Worm (Caenorhabditis elegans): ENCODE data around the gene cisd-1.
A peak's percentile ranks its signal among the peaks of the same experiment; 100 is the strongest.

Gene cisd-1

ce11 chrII:11455140-11455539 is 14.3 kb downstream of the cisd-1 start:
- TF ChIP-seq ceh-58 (GFP tag; IDR thresholded peaks at IDR 0.05) (0 out of 2 replicates have a peak, but pooled peaks have one; percentile 41), cebp-1 (GFP tag; IDR thresholded peaks at IDR 0.05) (no peak), cebp-1 (tag; optimal IDR thresholded peaks at IDR 0.05) (no peak), nfyb-1 (GFP tag; IDR thresholded peaks at IDR 0.05) (0 out of 2 replicates have a peak, but pooled peaks have one; percentile 12), madf-3 (GFP tag; IDR thresholded peaks at IDR 0.05) (0 out of 2 replicates have a peak, but pooled peaks have one; percentile 12), zfh-2 (GFP tag; conservative IDR thresholded peaks at IDR 0.05) (peak; percentile 89), him-1 (tag; optimal IDR thresholded peaks at IDR 0.05) (no peak), egrh-3 (GFP tag; IDR thresholded peaks at IDR 0.05) (peak; percentile 75; the same call in 1 of the 2 replicates)

ce11 chrII:11453639-11454038 is 15.8 kb downstream of the cisd-1 start:
- peak; percentile 37; the same call in 1 of the 2 replicates for TF ChIP-seq madf-6 (GFP tag; IDR thresholded peaks at IDR 0.05)
- TF ChIP-seq tbx-9 (tag; optimal IDR thresholded peaks at IDR 0.05; ENCODE audit: borderline replicate concordance), result no peak
- TF ChIP-seq nfyb-1 (GFP tag; IDR thresholded peaks at IDR 0.05), result 0 out of 2 replicates have a peak, but pooled peaks have one; percentile 31
- no peak for TF ChIP-seq Y79H2A.3 (GFP tag; conservative IDR thresholded peaks at IDR 0.05)
- TF ChIP-seq C06A6.2 (GFP tag; conservative IDR thresholded peaks at IDR 0.05), result no peak
- no peak for TF ChIP-seq nfya-2 (GFP tag; IDR thresholded peaks at IDR 0.05)
- TF ChIP-seq hmg-20 (GFP tag; IDR thresholded peaks at IDR 0.05), result no peak
- TF ChIP-seq athp-1 (tag; optimal IDR thresholded peaks at IDR 0.05), result no peak
- no peak for TF ChIP-seq chd-7 (tag; optimal IDR thresholded peaks at IDR 0.05)
- no peak for TF ChIP-seq sea-2 (GFP tag; IDR thresholded peaks at IDR 0.05)
- no peak for TF ChIP-seq F57C9.4 (tag; optimal IDR thresholded peaks at IDR 0.05)
- no peak for TF ChIP-seq attf-5 (GFP tag; optimal IDR thresholded peaks at IDR 0.05)
- no peak for TF ChIP-seq B0035.1 (tag; optimal IDR thresholded peaks at IDR 0.05)
- TF ChIP-seq ets-4 (GFP tag; optimal IDR thresholded peaks at IDR 0.05), result no peak
- TF ChIP-seq lsy-27 (tag; optimal IDR thresholded peaks at IDR 0.05; ENCODE audit: borderline replicate concordance, insufficient read depth), result no peak
- TF ChIP-seq ccch-3 (GFP tag; optimal IDR thresholded peaks at IDR 0.05), result no peak
- TF ChIP-seq cebp-1 (GFP tag; IDR thresholded peaks at IDR 0.05), result no peak
- peak; percentile 31 for TF ChIP-seq cebp-1 (tag; optimal IDR thresholded peaks at IDR 0.05)

ce11 chrII:11453025-11453424 is 16.4 kb downstream of the cisd-1 start, which contains the start of gene rsp-1:
Gene rsp-1, plus strand, starts transcription at chrII:11453362.
- TF ChIP-seq Y53F4B.3 (GFP tag; IDR thresholded peaks at IDR 0.05) (no peak), F22D6.2 (tag; optimal IDR thresholded peaks at IDR 0.05) (peak; percentile 27), madf-3 (GFP tag; IDR thresholded peaks at IDR 0.05) (peak; percentile 100), snpc-3.4 (tag; optimal IDR thresholded peaks at IDR 0.05) (peak; percentile 81), hlh-26 (GFP tag; conservative IDR thresholded peaks at IDR 0.05) (no peak), ztf-28 (GFP tag; IDR thresholded peaks at IDR 0.05) (0 out of 2 replicates have a peak, but pooled peaks have one; percentile 49), sptf-2 (GFP tag; optimal IDR thresholded peaks at IDR 0.05) (peak; percentile 4), akir-1 (GFP tag; optimal IDR thresholded peaks at IDR 0.05) (no peak), madf-10 (tag; optimal IDR thresholded peaks at IDR 0.05) (peak; percentile 80), gei-17 (GFP tag; optimal IDR thresholded peaks at IDR 0.05) (peak; percentile 43), lag-1 (GFP tag; IDR thresholded peaks at IDR 0.05) (0 out of 2 replicates have a peak, but pooled peaks have one; percentile 48), fkh-3 (tag; optimal IDR thresholded peaks at IDR 0.05) (no peak), lir-1 (GFP tag; conservative IDR thresholded peaks at IDR 0.05) (0 out of 2 replicates have a peak, but pooled peaks have one; percentile 39), tbp1 (GFP tag; optimal IDR thresholded peaks at IDR 0.05) (peak; percentile 72), hrde-1 (tag; optimal IDR thresholded peaks at IDR 0.05; ENCODE audit: borderline replicate concordance) (peak; percentile 36), efl-1 (GFP tag; optimal IDR thresholded peaks at IDR 0.05) (peak; percentile 60), ztf-6 (GFP tag; IDR thresholded peaks at IDR 0.05) (0 out of 2 replicates have a peak, but pooled peaks have one; percentile 26), xnd-1 (tag; optimal IDR thresholded peaks at IDR 0.05) (peak; percentile 46), B0336.3 (GFP tag; IDR thresholded peaks at IDR 0.05) (peak; percentile 83), lin-54 (GFP tag; optimal IDR thresholded peaks at IDR 0.05) (peak; percentile 93), lsy-27 (tag; optimal IDR thresholded peaks at IDR 0.05; ENCODE audit: borderline replicate concordance, insufficient read depth) (no peak), F23B12.7 (tag; optimal IDR thresholded peaks at IDR 0.05; ENCODE audit: insufficient read depth) (peak; percentile 85), nfyb-1 (GFP tag; IDR thresholded peaks at IDR 0.05) (peak; percentile 86), F10E7.11 (tag; optimal IDR thresholded peaks at IDR 0.05) (no peak), bed-1 (GFP tag; IDR thresholded peaks at IDR 0.05) (no peak), hmg-20 (GFP tag; IDR thresholded peaks at IDR 0.05) (no peak)

All from whole organism, young adult.